Worm (Caenorhabditis elegans): ENCODE data around the gene T11F9.21.
A peak's percentile ranks its signal among the peaks of the same experiment; 100 is the strongest.

The T11F9.21 gene

DNA sequence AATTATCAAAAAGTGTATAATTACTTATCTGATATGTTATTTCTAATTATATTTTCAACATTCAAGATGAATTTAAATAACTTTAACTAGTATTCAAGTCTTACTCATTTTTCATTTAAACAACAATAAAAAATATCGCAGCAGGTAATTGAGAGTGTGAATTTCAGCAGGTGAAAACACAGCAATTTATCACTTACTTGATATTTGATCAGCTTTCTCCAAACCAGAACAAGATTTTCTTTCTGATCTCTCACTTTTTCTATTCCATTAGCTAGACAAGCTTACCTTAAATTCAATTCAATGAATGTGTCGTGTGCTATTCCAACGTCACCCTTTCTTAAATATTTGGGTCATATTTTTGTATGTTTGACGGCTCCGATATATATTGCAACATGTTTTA lies 7.0 kb upstream of the T11F9.21 start, which contains the start of gene srh-1:
TSS of gene srh-1 (plus strand) at position 301 of the 400 bp plus-strand sequence.
- TF ChIP-seq Y53G8AR.9 (GFP tag; conservative IDR thresholded peaks at IDR 0.05) = no peak
- no peak for TF ChIP-seq B0261.1 (tag; optimal IDR thresholded peaks at IDR 0.05)
- no peak for TF ChIP-seq nfya-2 (GFP tag; IDR thresholded peaks at IDR 0.05)
- no peak for TF ChIP-seq madf-10 (tag; optimal IDR thresholded peaks at IDR 0.05)
- TF ChIP-seq bed-1 (GFP tag; IDR thresholded peaks at IDR 0.05) = no peak
- TF ChIP-seq ccch-3 (GFP tag; optimal IDR thresholded peaks at IDR 0.05) = no peak
- TF ChIP-seq lag-1 (GFP tag; IDR thresholded peaks at IDR 0.05) = no peak
- no peak for TF ChIP-seq tbx-9 (tag; optimal IDR thresholded peaks at IDR 0.05; ENCODE audit: borderline replicate concordance)
- no peak for TF ChIP-seq C17E4.6 (GFP tag; IDR thresholded peaks at IDR 0.05)
- TF ChIP-seq madf-6 (GFP tag; IDR thresholded peaks at IDR 0.05) = no peak
- TF ChIP-seq ets-4 (GFP tag; optimal IDR thresholded peaks at IDR 0.05) = no peak
- no peak for TF ChIP-seq mxl-1 (tag; optimal IDR thresholded peaks at IDR 0.05)
- no peak for TF ChIP-seq bed-2 (GFP tag; IDR thresholded peaks at IDR 0.05)
- TF ChIP-seq ceh-100 (GFP tag; IDR thresholded peaks at IDR 0.05) = no peak
- no peak for TF ChIP-seq ztf-28 (GFP tag; IDR thresholded peaks at IDR 0.05)
- no peak for TF ChIP-seq nhr-27 (tag; optimal IDR thresholded peaks at IDR 0.05)

- TF ChIP-seq sptf-2 (GFP tag; optimal IDR thresholded peaks at IDR 0.05) = no peak
- TF ChIP-seq ztf-18 (tag; optimal IDR thresholded peaks at IDR 0.05) = no peak
- TF ChIP-seq bed-1 (GFP tag; IDR thresholded peaks at IDR 0.05) = no peak
- no peak for TF ChIP-seq dox-1 (GFP tag; IDR thresholded peaks at IDR 0.05)
- TF ChIP-seq akir-1 (GFP tag; optimal IDR thresholded peaks at IDR 0.05) = no peak
- no peak for TF ChIP-seq snpc-1.1 (tag; optimal IDR thresholded peaks at IDR 0.05; ENCODE audit: insufficient read depth)
- TF ChIP-seq unc-130 (GFP tag; optimal IDR thresholded peaks at IDR 0.05) = no peak
- TF ChIP-seq unc-62 (GFP tag; optimal IDR thresholded peaks at IDR 0.05) = no peak
- TF ChIP-seq C17E4.6 (GFP tag; IDR thresholded peaks at IDR 0.05) = no peak
- no peak for TF ChIP-seq ets-4 (GFP tag; optimal IDR thresholded peaks at IDR 0.05)
- no peak for TF ChIP-seq Y53F4B.3 (GFP tag; IDR thresholded peaks at IDR 0.05)
- TF ChIP-seq nhr-179 (tag; optimal IDR thresholded peaks at IDR 0.05) = no peak
- no peak for TF ChIP-seq ekl-4 (GFP tag; IDR thresholded peaks at IDR 0.05)
- no peak for TF ChIP-seq rpc-1 (optimal IDR thresholded peaks at IDR 0.05)
- TF ChIP-seq rpc-1 (tag; optimal IDR thresholded peaks at IDR 0.05) = no peak
Measured at ce11 chrV:11486680-11487079, 5.9 kb upstream of the T11F9.21 start, which contains the start of gene T11F9.10. T11F9.10 (plus strand) TSS chrV:11486980.

ce11 chrV:11488288-11488687 lies 4.3 kb upstream of the T11F9.21 start:
- TF ChIP-seq ztf-6 (GFP tag; IDR thresholded peaks at IDR 0.05) (no peak), attf-6 (GFP tag; IDR thresholded peaks at IDR 0.05) (no peak), ceh-40 (GFP tag; IDR thresholded peaks at IDR 0.05) (no peak), hlh-12 (tag; optimal IDR thresholded peaks at IDR 0.05) (no peak), snpc-1.1 (tag; optimal IDR thresholded peaks at IDR 0.05; ENCODE audit: insufficient read depth) (peak; percentile 66), snpc-4 (GFP tag; optimal IDR thresholded peaks at IDR 0.05) (no peak), snpc-4 (tag; optimal IDR thresholded peaks at IDR 0.05) (peak in 3 of 4 experiments; percentile 2 to 83 (median 70)), egl-44 (GFP tag; IDR thresholded peaks at IDR 0.05) (no peak), pha-4 (tag; optimal IDR thresholded peaks at IDR 0.05) (no peak), T26A5.8 (tag; optimal IDR thresholded peaks at IDR 0.05) (no peak), C17E4.6 (GFP tag; IDR thresholded peaks at IDR 0.05) (no peak)
